Fruit fly (Drosophila melanogaster) whole organism, embryonic: ENCODE measurements around the gene Nrd1.
A peak's percentile ranks its signal among the peaks of the same experiment; 100 is the strongest.

Experiments used
- ATbp ChIP-seq: fragments of 200-800 bp; sonication (Bioruptor generic); optimal IDR thresholded peaks from 2 replicates; lab custom pipeline; 2017; ENCODE audit warnings: missing biosample characterization, mild to moderate bottlenecking, missing genetic modification characterization, missing genetic modification reagents
- B-H1 ChIP-seq: fragments of 200-800 bp; sonication (Bioruptor generic); IDR thresholded peaks from 3 replicates; pipeline ENCODE4 v1.3.6; 2022; ENCODE audit warnings: missing biosample characterization, missing genetic modification characterization
- C15 ChIP-seq: fragments of 200-800 bp; sonication (Bioruptor generic); IDR thresholded peaks from 3 replicates; pipeline ENCODE4 v1.3.6; 2022; ENCODE audit warnings: missing biosample characterization, missing genetic modification characterization
- CG12219 ChIP-seq: fragments of 200-800 bp; sonication (Bioruptor generic); optimal IDR thresholded peaks from 3 replicates; lab custom pipeline; 2018; ENCODE audit warnings: missing biosample characterization, mild to moderate bottlenecking, missing genetic modification characterization
- CG13775 ChIP-seq: fragments of 200-800 bp; sonication (Bioruptor generic); optimal IDR thresholded peaks from 3 replicates; lab custom pipeline; 2017; ENCODE audit warnings: missing biosample characterization, mild to moderate bottlenecking, missing genetic modification characterization
- CG14014 ChIP-seq: fragments of 200-800 bp; sonication (Bioruptor generic); IDR thresholded peaks from 2 replicates; pipeline ENCODE4 v1.3.6; 2022; ENCODE audit warnings: missing biosample characterization, missing genetic modification characterization
- CG15011 ChIP-seq: fragments of 200-800 bp; sonication (Bioruptor generic); optimal IDR thresholded peaks from 3 replicates; lab custom pipeline; 2018; ENCODE audit warnings: missing biosample characterization, mild to moderate bottlenecking, missing genetic modification characterization
- CG17186 ChIP-seq: fragments of 200-800 bp; sonication (Bioruptor generic); optimal IDR thresholded peaks from 3 replicates; lab custom pipeline; 2017; ENCODE audit warnings: missing biosample characterization, missing genetic modification reagents, missing genetic modification characterization
- CG17612 ChIP-seq: fragments of 200-800 bp; sonication (Bioruptor generic); IDR thresholded peaks from 2 replicates; pipeline ENCODE4 v1.3.6; 2022; ENCODE audit warnings: missing biosample characterization, missing genetic modification characterization
- CG18262 ChIP-seq: fragments of 200-800 bp; optimal IDR thresholded peaks from 3 replicates; lab custom pipeline; 2019; ENCODE audit warnings: missing biosample characterization, mild to moderate bottlenecking, missing genetic modification characterization, moderate library complexity
- CG3847 ChIP-seq: fragments of 200-800 bp; sonication (Bioruptor generic); IDR thresholded peaks from 2 replicates; pipeline ENCODE4 v1.3.6; 2022; ENCODE audit warnings: missing biosample characterization, missing genetic modification characterization
- CG4820 ChIP-seq: fragments of 200-800 bp; sonication (Bioruptor generic); optimal IDR thresholded peaks from 3 replicates; lab custom pipeline; 2016; ENCODE audit warnings: missing biosample characterization, missing genetic modification characterization
- CG5245 ChIP-seq: fragments of 200-800 bp; sonication (Bioruptor generic); optimal IDR thresholded peaks from 3 replicates; lab custom pipeline; 2016; ENCODE audit warnings: missing biosample characterization, missing genetic modification characterization
- CG6272 ChIP-seq: fragments of 200-800 bp; sonication (Bioruptor generic); IDR thresholded peaks from 2 replicates; pipeline ENCODE4 v1.3.6; 2022; ENCODE audit warnings: missing biosample characterization, missing genetic modification characterization
- CG6813 ChIP-seq: fragments of 200-800 bp; sonication (Bioruptor generic); optimal IDR thresholded peaks from 2 replicates; lab custom pipeline; 2017; ENCODE audit warnings: missing biosample characterization, missing genetic modification characterization, mild to moderate bottlenecking, moderate library complexity, missing genetic modification reagents
- CG7271 ChIP-seq: fragments of 200-800 bp; sonication (Bioruptor generic); optimal IDR thresholded peaks from 2 replicates; lab custom pipeline; 2018; ENCODE audit warnings: missing biosample characterization, mild to moderate bottlenecking, missing genetic modification characterization, moderate library complexity
- CG7556 ChIP-seq: fragments of 200-800 bp; sonication (Bioruptor generic); optimal IDR thresholded peaks from 2 replicates; lab custom pipeline; 2017; ENCODE audit warnings: missing biosample characterization, mild to moderate bottlenecking, missing genetic modification characterization
- CG7786 ChIP-seq: fragments of 200-800 bp; sonication (Bioruptor generic); optimal IDR thresholded peaks from 2 replicates; lab custom pipeline; 2016; ENCODE audit warnings: missing biosample characterization, missing genetic modification characterization
- CTCF ChIP-seq: fragments of 200-800 bp; sonication (Bioruptor generic); optimal IDR thresholded peaks from 2 replicates; lab custom pipeline; 2017; ENCODE audit warnings: missing biosample characterization, mild to moderate bottlenecking, missing genetic modification characterization, moderate library complexity
- D19A ChIP-seq: fragments of 200-800 bp; optimal IDR thresholded peaks from 3 replicates; lab custom pipeline; 2019; ENCODE audit warnings: missing biosample characterization, mild to moderate bottlenecking, missing genetic modification characterization, moderate library complexity
- Dbx ChIP-seq: fragments of 200-800 bp; sonication (Bioruptor generic); IDR thresholded peaks from 3 replicates; pipeline ENCODE4 v1.3.6; 2022; ENCODE audit warnings: missing biosample characterization, missing genetic modification characterization
- Dip2 ChIP-seq: fragments of 200-800 bp; sonication (Bioruptor generic); IDR thresholded peaks from 2 replicates; pipeline ENCODE4 v1.3.6; 2022; ENCODE audit warnings: missing biosample characterization, missing genetic modification characterization
- Ets65A ChIP-seq: fragments of 200-800 bp; sonication (Bioruptor generic); peaks from one replicate; lab custom pipeline; 2016; ENCODE audit warnings: missing biosample characterization, missing genetic modification characterization
- Ets97D ChIP-seq: fragments of 200-800 bp; sonication (Bioruptor generic); optimal IDR thresholded peaks from 3 replicates; lab custom pipeline; 2016; ENCODE audit warnings: missing biosample characterization, missing genetic modification characterization
- Fer1 ChIP-seq: fragments of 200-800 bp; sonication (Bioruptor generic); optimal IDR thresholded peaks from 2 replicates; lab custom pipeline; 2017; ENCODE audit warnings: missing biosample characterization, mild to moderate bottlenecking, missing genetic modification characterization
- Med ChIP-seq: fragments of 200-800 bp; sonication (Bioruptor generic); peaks from one replicate; lab custom pipeline; 2016; ENCODE audit warnings: missing biosample characterization, missing genetic modification characterization, mild to moderate bottlenecking, inconsistent platforms, moderate library complexity
- Optix ChIP-seq: fragments of 200-800 bp; sonication (Bioruptor generic); IDR thresholded peaks from 3 replicates; pipeline ENCODE4 v1.3.6; 2022; ENCODE audit warnings: missing biosample characterization, missing genetic modification characterization
- Ptx1 ChIP-seq: fragments of 200-800 bp; sonication (Bioruptor generic); IDR thresholded peaks from 2 replicates; pipeline ENCODE4 v1.3.6; 2022; ENCODE audit warnings: missing biosample characterization, missing genetic modification characterization
- Rfx ChIP-seq: fragments of 200-800 bp; sonication (Bioruptor generic); IDR thresholded peaks from 2 replicates; pipeline ENCODE4 v1.3.6; 2022; ENCODE audit warnings: missing biosample characterization, missing genetic modification characterization
- Vsx1 ChIP-seq: fragments of 200-800 bp; sonication (Bioruptor generic); optimal IDR thresholded peaks from 2 replicates; lab custom pipeline; 2017; ENCODE audit warnings: missing biosample characterization, mild to moderate bottlenecking, missing genetic modification characterization, missing genetic modification reagents
- YL-1 ChIP-seq: fragments of 200-800 bp; sonication (Bioruptor generic); optimal IDR thresholded peaks from 3 replicates; lab custom pipeline; 2017; ENCODE audit warnings: missing biosample characterization, mild to moderate bottlenecking, missing genetic modification characterization
- ase ChIP-seq: fragments of 200-800 bp; sonication (Bioruptor generic); IDR thresholded peaks from 3 replicates; pipeline ENCODE4 v1.3.6; 2022; ENCODE audit warnings: missing biosample characterization, missing genetic modification characterization
- ash1 ChIP-seq: fragments of 200-800 bp; sonication (Bioruptor generic); optimal IDR thresholded peaks from 2 replicates; lab custom pipeline; 2018; ENCODE audit warnings: missing biosample characterization, mild to moderate bottlenecking, missing genetic modification characterization
- bowl ChIP-seq: fragments of 200-800 bp; sonication (Bioruptor generic); IDR thresholded peaks from 2 replicates; pipeline ENCODE4 v1.3.6; 2022; ENCODE audit warnings: missing biosample characterization, missing genetic modification characterization
- chinmo ChIP-seq: fragments of 200-800 bp; sonication (Bioruptor generic); IDR thresholded peaks from 4 replicates; pipeline ENCODE4 v1.3.6; 2022; ENCODE audit warnings: missing biosample characterization, missing genetic modification characterization; ENCODE audit not compliant: partially characterized antibody
- cwo ChIP-seq: fragments of 200-800 bp; sonication (Bioruptor generic); optimal IDR thresholded peaks from 3 replicates; lab custom pipeline; 2017; ENCODE audit warnings: missing biosample characterization, missing genetic modification characterization, mild to moderate bottlenecking, moderate library complexity, missing genetic modification reagents
- dimm ChIP-seq: fragments of 200-800 bp; sonication (Bioruptor generic); IDR thresholded peaks from 2 replicates; pipeline ENCODE4 v1.3.6; 2022; ENCODE audit warnings: missing biosample characterization, missing genetic modification characterization
- eve ChIP-seq, 2 experiments: fragments of >200 bp; optimal IDR thresholded peaks; 2 replicates each; lab custom pipeline; 2017; ENCODE audit warnings: missing biosample characterization in 2 of 2, missing genetic modification characterization in 2 of 2
- gce ChIP-seq: fragments of 200-800 bp; sonication (Bioruptor generic); IDR thresholded peaks from 3 replicates; pipeline ENCODE4 v1.3.6; 2022; ENCODE audit warnings: missing biosample characterization, missing genetic modification characterization
- grn ChIP-seq: fragments of 200-800 bp; sonication (Bioruptor generic); optimal IDR thresholded peaks from 3 replicates; lab custom pipeline; 2017; ENCODE audit warnings: missing biosample characterization, missing genetic modification characterization
- onecut ChIP-seq: fragments of 200-800 bp; sonication (Bioruptor generic); IDR thresholded peaks from 2 replicates; pipeline ENCODE4 v1.3.6; 2022; ENCODE audit warnings: missing biosample characterization, missing genetic modification characterization
- run ChIP-seq: fragments of 200-800 bp; sonication (Bioruptor generic); optimal IDR thresholded peaks from 3 replicates; lab custom pipeline; 2018; ENCODE audit warnings: missing biosample characterization, mild to moderate bottlenecking, missing genetic modification characterization
- sens-2 ChIP-seq: fragments of 200-800 bp; sonication (Bioruptor generic); IDR thresholded peaks from 2 replicates; pipeline ENCODE4 v1.3.6; 2022; ENCODE audit warnings: missing biosample characterization, missing genetic modification characterization
- sim ChIP-seq: fragments of 200-800 bp; sonication (Bioruptor generic); IDR thresholded peaks from 2 replicates; pipeline ENCODE4 v1.3.6; 2022; ENCODE audit warnings: missing biosample characterization, missing genetic modification characterization
- tin ChIP-seq: fragments of 200-800 bp; sonication (Bioruptor generic); optimal IDR thresholded peaks from 3 replicates; lab custom pipeline; 2016; ENCODE audit warnings: missing biosample characterization, missing genetic modification characterization
- tup ChIP-seq: fragments of 200-800 bp; sonication (Bioruptor generic); optimal IDR thresholded peaks from 2 replicates; lab custom pipeline; 2016; ENCODE audit warnings: missing biosample characterization, mild to moderate bottlenecking, missing genetic modification characterization, moderate library complexity
- tx ChIP-seq: fragments of 200-800 bp; sonication (Bioruptor generic); optimal IDR thresholded peaks from 2 replicates; lab custom pipeline; 2016; ENCODE audit warnings: missing biosample characterization, missing genetic modification characterization
- unc-4 ChIP-seq: fragments of 200-800 bp; sonication (Bioruptor generic); IDR thresholded peaks from 2 replicates; pipeline ENCODE4 v1.3.6; 2022; ENCODE audit warnings: missing biosample characterization, missing genetic modification characterization; ENCODE audit not compliant: partially characterized antibody
- wek ChIP-seq: fragments of 200-800 bp; sonication (Bioruptor generic); optimal IDR thresholded peaks from 3 replicates; lab custom pipeline; 2018; ENCODE audit warnings: missing biosample characterization, mild to moderate bottlenecking, missing genetic modification characterization, moderate library complexity
- z ChIP-seq: fragments of 200-800 bp; sonication (Bioruptor generic); IDR thresholded peaks from 3 replicates; pipeline ENCODE4 v1.3.6; 2022; ENCODE audit warnings: missing biosample characterization, missing genetic modification characterization

Gene Nrd1

DNA sequence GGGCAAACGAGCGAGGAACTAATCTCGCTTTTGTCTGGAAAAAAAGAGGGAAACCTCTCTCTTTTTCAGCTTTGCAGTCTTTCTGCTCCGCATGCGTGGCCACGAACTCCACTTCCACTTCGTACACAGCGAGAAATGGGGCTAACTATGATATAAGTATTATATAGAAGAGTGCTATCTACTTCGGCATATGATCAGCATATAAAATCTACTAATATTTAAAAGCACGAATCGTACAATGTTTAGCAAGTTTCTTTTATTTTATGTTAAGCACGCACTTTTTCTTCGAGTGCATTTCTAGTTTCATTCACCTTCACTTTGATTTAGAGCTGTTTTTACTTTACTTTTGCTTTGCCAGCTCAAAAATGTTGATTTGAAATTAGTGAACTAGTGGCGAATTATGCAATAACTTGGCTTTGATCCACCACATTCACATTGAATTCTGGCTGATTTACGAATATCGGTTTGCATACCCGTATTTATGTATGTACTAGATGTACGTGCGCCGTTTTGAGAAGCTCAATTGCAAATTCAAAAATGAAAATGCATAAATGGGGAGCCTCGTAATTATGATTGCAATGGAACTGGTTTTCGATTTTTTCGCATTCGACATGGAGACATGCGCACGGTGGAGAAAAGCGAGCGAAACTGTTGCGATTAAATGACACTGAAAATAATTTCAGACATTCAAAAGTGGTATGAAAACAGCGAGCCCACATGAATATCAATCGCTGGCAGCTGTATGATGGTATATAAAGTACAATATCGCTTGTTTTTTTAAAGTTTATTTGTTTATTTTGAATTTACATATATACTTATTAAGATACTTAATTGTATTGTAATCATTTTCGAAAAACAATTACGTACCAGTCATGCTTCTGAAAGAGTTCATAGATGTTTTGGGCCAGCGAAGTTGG is 10.9 kb downstream of the Nrd1 start (continued):
- TF ChIP-seq tin (GFP tag; lab: Kevin White, UChicago), result peak; percentile 60
- TF ChIP-seq cwo (GFP tag; lab: Kevin White, UChicago), result peak; percentile 46
- TF ChIP-seq CG7271 (tag; lab: Kevin White, UChicago), result no peak
- peak; percentile 34; the same call in 1 of the 2 replicates for TF ChIP-seq CG3847
- no peak for TF ChIP-seq tx (GFP tag; lab: Kevin White, UChicago)
- peak; percentile 44; the same call in 1 of the 3 replicates for TF ChIP-seq C15 (GFP tag; lab: Robert Waterston, UW)
- peak; percentile 89 for TF ChIP-seq Ptx1 (GFP tag; lab: Robert Waterston, UW)
- TF ChIP-seq onecut, result peak; percentile 85
- TF ChIP-seq ash1 (GFP tag; lab: Kevin White, UChicago), result no peak
- TF ChIP-seq Med (GFP tag; lab: Kevin White, UChicago), result peak; percentile 97
- peak; percentile 14 for TF ChIP-seq CG15011
- TF ChIP-seq D19A (tag; lab: Kevin White, UChicago), result no peak
- TF ChIP-seq Ets65A (GFP tag; lab: Kevin White, UChicago), result peak; percentile 95
- TF ChIP-seq gce, result peak; percentile 91; the same call in 2 of the 3 replicates
- peak; percentile 89 for TF ChIP-seq ase (GFP tag; lab: Robert Waterston, UW)
- no peak for TF ChIP-seq Dip2 (GFP tag; lab: Robert Waterston, UW)
- no peak for TF ChIP-seq tup (GFP tag; lab: Kevin White, UChicago)
- peak; percentile 58 for TF ChIP-seq CG7556 (GFP tag; lab: Kevin White, UChicago)
- TF ChIP-seq Vsx1 (GFP tag; lab: Kevin White, UChicago), result peak; percentile 47
- TF ChIP-seq dimm (GFP tag; lab: Robert Waterston, UW), result peak; percentile 76
- peak; percentile 9 for TF ChIP-seq CG17186 (GFP tag; lab: Kevin White, UChicago)
- peak; percentile 65 for TF ChIP-seq CG5245
- peak; percentile 83 for TF ChIP-seq sim (GFP tag; lab: Robert Waterston, UW)
- TF ChIP-seq Optix (GFP tag; lab: Robert Waterston, UW), result peak; percentile 58; the same call in 1 of the 3 replicates
- peak; percentile 84 for TF ChIP-seq Rfx (GFP tag; lab: Robert Waterston, UW)
- no peak for TF ChIP-seq YL-1 (GFP tag; lab: Kevin White, UChicago)
- peak; percentile 26 for TF ChIP-seq CG6813 (GFP tag; lab: Kevin White, UChicago)
- peak; percentile 25; the same call in 1 of the 2 replicates for TF ChIP-seq CG17612 (GFP tag; lab: Robert Waterston, UW)
- TF ChIP-seq CG7786, result no peak
- TF ChIP-seq CG6272 (GFP tag; lab: Robert Waterston, UW), result peak; percentile 74
- TF ChIP-seq CG4820 (GFP tag; lab: Kevin White, UChicago), result peak; percentile 68
- TF ChIP-seq chinmo (GFP tag; lab: Robert Waterston, UW), result no peak
- no peak for TF ChIP-seq unc-4 (GFP tag; lab: Robert Waterston, UW)
- peak; percentile 36; the same call in 1 of the 2 replicates for TF ChIP-seq bowl
- no peak for TF ChIP-seq eve (GFP tag; optimal IDR thresholded peaks at IDR 0.05; lab: Kevin White, UChicago)
- TF ChIP-seq Ets97D (GFP tag; lab: Kevin White, UChicago), result peak; percentile 52
- TF ChIP-seq sens-2 (GFP tag; lab: Robert Waterston, UW), result peak; percentile 57
- TF ChIP-seq CG13775 (GFP tag; lab: Kevin White, UChicago), result peak; percentile 36
- peak; percentile 10 for TF ChIP-seq run
- TF ChIP-seq ATbp, result peak; percentile 69
- TF ChIP-seq B-H1, result peak; percentile 82; the same call in 2 of the 3 replicates
- TF ChIP-seq CTCF (GFP tag; lab: Kevin White, UChicago), result peak; percentile 55
- TF ChIP-seq grn (GFP tag; lab: Kevin White, UChicago), result peak; percentile 22
- peak; percentile 88 for TF ChIP-seq CG14014
- 0 out of 3 replicates have a peak, but pooled peaks have one; percentile 6 for TF ChIP-seq z (GFP tag; lab: Robert Waterston, UW)
- TF ChIP-seq Dbx (GFP tag; lab: Robert Waterston, UW), result no peak
- peak; percentile 69 for TF ChIP-seq CG12219 (GFP tag; lab: Kevin White, UChicago)
- peak; percentile 57 for TF ChIP-seq Fer1 (GFP tag; lab: Kevin White, UChicago)
- TF ChIP-seq wek (GFP tag; lab: Kevin White, UChicago), result no peak
- TF ChIP-seq CG18262 (tag; lab: Kevin White, UChicago), result peak; percentile 90
